Worm (Caenorhabditis elegans) whole organism, L4 larva: ENCODE data around the gene C17C3.11.

Experiments used
- R02D3.7 ChIP-seq: fragments of 150-350 bp; sonication (generic microtip); optimal IDR thresholded peaks from 3 replicates; lab custom pipeline; 2014; ENCODE audit warnings: missing biosample characterization, missing genetic modification characterization
- T20F7.1 ChIP-seq: fragments of 200-800 bp; sonication (Bioruptor generic); optimal IDR thresholded peaks from 2 replicates; lab custom pipeline; 2018; ENCODE audit warnings: mild to moderate bottlenecking, missing genetic modification characterization, missing compliant biosample characterization
- aly-2 ChIP-seq: sonication (generic microtip); optimal IDR thresholded peaks from 2 replicates; lab custom pipeline; 2018; ENCODE audit warnings: missing biosample characterization, missing genetic modification characterization
- attf-4 ChIP-seq: sonication (generic microtip); optimal IDR thresholded peaks from 3 replicates; lab custom pipeline; 2017; ENCODE audit warnings: missing biosample characterization, missing genetic modification characterization
- dmd-6 ChIP-seq: fragments of 200-800 bp; sonication (Bioruptor generic); IDR thresholded peaks from 2 replicates; pipeline ENCODE4 v1.3.6; 2022; ENCODE audit warnings: missing genetic modification reagents, missing genetic modification characterization, missing compliant biosample characterization
- dpl-1 ChIP-seq: fragments of 150-350 bp; optimal IDR thresholded peaks from 2 replicates; lab custom pipeline; 2014; ENCODE audit warnings: missing biosample characterization, missing genetic modification reagents, missing genetic modification characterization
- dve-1 ChIP-seq: sonication (generic microtip); optimal IDR thresholded peaks from 2 replicates; lab custom pipeline; 2017; ENCODE audit warnings: antibody characterized with exemption, mild to moderate bottlenecking, missing genetic modification characterization, missing compliant biosample characterization; ENCODE audit not compliant: insufficient read depth
- fos-1 ChIP-seq: fragments of 150-350 bp; optimal IDR thresholded peaks from 2 replicates; lab custom pipeline; 2014; ENCODE audit warnings: missing biosample characterization, missing genetic modification characterization
- hlh-11 ChIP-seq: fragments of 200-800 bp; sonication (Bioruptor generic); optimal IDR thresholded peaks from 2 replicates; lab custom pipeline; 2018; ENCODE audit warnings: mild to moderate bottlenecking, missing genetic modification characterization, missing compliant biosample characterization
- lin-15B ChIP-seq: fragments of 150-350 bp; sonication (generic microtip); optimal IDR thresholded peaks from 3 replicates; lab custom pipeline; 2014; ENCODE audit warnings: missing biosample characterization, missing genetic modification characterization
- nhr-11 ChIP-seq: fragments of 150-350 bp; optimal IDR thresholded peaks from 2 replicates; lab custom pipeline; 2014; ENCODE audit warnings: missing biosample characterization, missing genetic modification characterization
- nhr-28 ChIP-seq: fragments of 150-350 bp; optimal IDR thresholded peaks from 2 replicates; lab custom pipeline; 2014; ENCODE audit warnings: missing biosample characterization, missing genetic modification characterization
- skn-1 ChIP-seq: fragments of 150-350 bp; optimal IDR thresholded peaks from 2 replicates; lab custom pipeline; 2014; ENCODE audit warnings: missing biosample characterization, missing genetic modification characterization
- zip-2 ChIP-seq: fragments of 150-350 bp; optimal IDR thresholded peaks from 2 replicates; lab custom pipeline; 2014; ENCODE audit warnings: missing biosample characterization, missing genetic modification characterization

- TF ChIP-seq zip-2 (tag; lab: Kevin White, UChicago) (no peak), hlh-11 (no peak), R02D3.7 (no peak), aly-2 (tag; lab: Kevin White, UChicago) (no peak), lin-15B (no peak), nhr-11 (tag; lab: Kevin White, UChicago) (no peak), skn-1 (no peak), attf-4 (tag; lab: Kevin White, UChicago) (no peak), fos-1 (no peak), nhr-28 (no peak), dmd-6 (no peak), dve-1 (tag; lab: Kevin White, UChicago) (no peak), T20F7.1 (GFP tag; lab: Kevin White, UChicago) (no peak), dpl-1 (GFP tag; lab: Kevin White, UChicago) (no peak)
Observed at ce11 chrII:5551517-5551916, 13.9 kb downstream of the C17C3.11 start, which contains the start of gene C17C3.5.
